Fruit fly (Drosophila melanogaster): Measurements from ENCODE around the gene mRpL44.

mRpL44 gene

DNA sequence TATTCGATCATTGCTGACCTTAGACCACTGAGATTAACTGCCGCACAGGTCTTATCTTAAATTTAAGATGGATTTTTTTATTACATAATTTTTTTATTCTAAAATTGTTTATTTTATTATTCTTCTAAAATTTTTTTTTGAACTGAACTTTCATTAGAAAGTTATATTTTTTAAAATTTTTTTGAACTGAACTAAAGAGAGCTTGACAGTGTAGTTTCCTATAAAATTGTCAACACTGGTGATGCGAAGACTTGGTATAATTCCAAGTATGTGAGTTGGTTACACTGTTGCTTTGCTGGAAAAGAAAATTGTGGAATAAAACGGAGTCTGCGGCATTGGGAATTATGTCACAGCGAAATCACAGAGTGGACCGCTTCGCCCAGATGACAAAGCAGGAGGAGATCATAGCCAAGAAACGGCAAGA lies 14.9 kb upstream of the mRpL44 start, which contains the start of gene CG31550 (continued):
- TF ChIP-seq shn (GFP tag; optimal IDR thresholded peaks at IDR 0.05): peak; percentile 45
- peak; percentile 72 for TF ChIP-seq Ada2b (GFP tag; IDR thresholded peaks at IDR 0.05)
- TF ChIP-seq CG1792 (GFP tag; optimal IDR thresholded peaks at IDR 0.05): peak; percentile 18
- peak; percentile 14 for TF ChIP-seq tx (GFP tag; optimal IDR thresholded peaks at IDR 0.05)
- TF ChIP-seq chif (GFP tag; optimal IDR thresholded peaks at IDR 0.05): peak; percentile 28 to 44
- TF ChIP-seq CG9609 (GFP tag; optimal IDR thresholded peaks at IDR 0.05): peak; percentile 42
- no peak for TF ChIP-seq gcm2 (GFP tag; optimal IDR thresholded peaks at IDR 0.05)
- TF ChIP-seq Asciz (GFP tag; optimal IDR thresholded peaks at IDR 0.05): no peak
- TF ChIP-seq Taf1 (GFP tag; IDR thresholded peaks at IDR 0.05): no peak
- TF ChIP-seq CG3847 (GFP tag; IDR thresholded peaks at IDR 0.05): peak; percentile 81
- TF ChIP-seq CG18619 (GFP tag; optimal IDR thresholded peaks at IDR 0.05): peak; percentile 43
- peak; percentile 78 for TF ChIP-seq grau (tag; optimal IDR thresholded peaks at IDR 0.05)
- TF ChIP-seq CG3065 (GFP tag; optimal IDR thresholded peaks at IDR 0.05): no peak
- peak; percentile 54; the same call in 2 of the 3 replicates for TF ChIP-seq croc (GFP tag; conservative IDR thresholded peaks at IDR 0.05)
- peak; percentile 94 for TF ChIP-seq MESR4 (GFP tag; optimal IDR thresholded peaks at IDR 0.05)
- TF ChIP-seq lov (optimal IDR thresholded peaks at IDR 0.05): no peak
- 0 out of 3 replicates have a peak, but pooled peaks have one; percentile 20 for TF ChIP-seq lov (GFP tag; IDR thresholded peaks at IDR 0.05)
- TF ChIP-seq knrl (GFP tag; IDR thresholded peaks at IDR 0.05; ENCODE audit: partially characterized antibody): no peak
- TF ChIP-seq Doc3 (GFP tag; IDR thresholded peaks at IDR 0.05; ENCODE audit: partially characterized antibody): no peak
- TF ChIP-seq CG17385 (GFP tag; optimal IDR thresholded peaks at IDR 0.05): peak; percentile 65
- peak; percentile 78 for TF ChIP-seq ranshi (GFP tag; IDR thresholded peaks at IDR 0.05)
- 0 out of 4 replicates have a peak, but pooled peaks have one; percentile 44 for TF ChIP-seq Dll (GFP tag; IDR thresholded peaks at IDR 0.05; ENCODE audit: partially characterized antibody)
- TF ChIP-seq fd64A (GFP tag; optimal IDR thresholded peaks at IDR 0.05): no peak
- TF ChIP-seq CG10979 (tag; optimal IDR thresholded peaks at IDR 0.05): peak; percentile 62
- peak; percentile 36 for TF ChIP-seq CG10543 (GFP tag; optimal IDR thresholded peaks at IDR 0.05)
- TF ChIP-seq Meics (GFP tag; optimal IDR thresholded peaks at IDR 0.05): peak; percentile 67
- no peak for TF ChIP-seq Gsc (GFP tag; IDR thresholded peaks at IDR 0.05)
- peak; percentile 59 for TF ChIP-seq CG12942 (GFP tag; optimal IDR thresholded peaks at IDR 0.05)
- TF ChIP-seq bbx (GFP tag; IDR thresholded peaks at IDR 0.05; ENCODE audit: partially characterized antibody): no peak
- TF ChIP-seq fru (optimal IDR thresholded peaks at IDR 0.05): no peak
- TF ChIP-seq Dbx (GFP tag; IDR thresholded peaks at IDR 0.05): peak; percentile 77; the same call in 2 of the 3 replicates
- peak; percentile 86 for TF ChIP-seq Rfx (GFP tag; IDR thresholded peaks at IDR 0.05)
- TF ChIP-seq C15 (GFP tag; IDR thresholded peaks at IDR 0.05): no peak
- TF ChIP-seq dysf (GFP tag; IDR thresholded peaks at IDR 0.05): peak; percentile 81
- TF ChIP-seq CG14050 (GFP tag; IDR thresholded peaks at IDR 0.05): peak; percentile 62; the same call in 2 of the 3 replicates
- TF ChIP-seq bsh (GFP tag; optimal IDR thresholded peaks at IDR 0.05): peak in 1 of 2 experiments; percentile 70
- peak; percentile 46; the same call in 1 of the 2 replicates for TF ChIP-seq CG13287 (GFP tag; IDR thresholded peaks at IDR 0.05; ENCODE audit: partially characterized antibody)
- TF ChIP-seq CG12659 (GFP tag; optimal IDR thresholded peaks at IDR 0.05): peak; percentile 76
- peak; percentile 81 for TF ChIP-seq CG17829 (tag; optimal IDR thresholded peaks at IDR 0.05)
- peak; percentile 14 to 87 for TF ChIP-seq Pdp1 (GFP tag; optimal IDR thresholded peaks at IDR 0.05)
- peak; percentile 74 for TF ChIP-seq Hr3 (GFP tag; optimal IDR thresholded peaks at IDR 0.05)
- peak; percentile 62 for TF ChIP-seq CG8388 (GFP tag; optimal IDR thresholded peaks at IDR 0.05)
- peak; percentile 80 for TF ChIP-seq klu (GFP tag; IDR thresholded peaks at IDR 0.05)
- peak; percentile 23 for TF ChIP-seq Spps (tag; optimal IDR thresholded peaks at IDR 0.05)
- TF ChIP-seq Antp (GFP tag; optimal IDR thresholded peaks at IDR 0.05): no peak
- no peak for TF ChIP-seq Eip74EF (GFP tag; optimal IDR thresholded peaks at IDR 0.05)
- TF ChIP-seq TFAM (GFP tag; optimal IDR thresholded peaks at IDR 0.05): no peak
- TF ChIP-seq Med (GFP tag): peak; percentile 79
- no peak for TF ChIP-seq GATAe (GFP tag; conservative IDR thresholded peaks at IDR 0.05)
- TF ChIP-seq pros (GFP tag; optimal IDR thresholded peaks at IDR 0.05): no peak

All from whole organism, embryonic.